Worm (Caenorhabditis elegans) whole organism, L4 larva: ENCODE measurements around the gene sre-50.
A peak's percentile ranks its signal among the peaks of the same experiment; 100 is the strongest.

Experiments used
- F10B5.3 ChIP-seq: sonication (generic microtip); optimal IDR thresholded peaks from 2 replicates; lab custom pipeline; 2016; ENCODE audit warnings: mild to moderate bottlenecking, missing genetic modification characterization, missing compliant biosample characterization
- F26F4.8 ChIP-seq: fragments of 200-800 bp; sonication (Bioruptor generic); conservative IDR thresholded peaks from 2 replicates; pipeline ENCODE4 v1.3.6; 2022; ENCODE audit warnings: missing genetic modification characterization, missing compliant biosample characterization
- R02D3.7 ChIP-seq: fragments of 150-350 bp; sonication (generic microtip); optimal IDR thresholded peaks from 3 replicates; lab custom pipeline; 2014; ENCODE audit warnings: missing biosample characterization, missing genetic modification characterization
- T20F7.1 ChIP-seq: fragments of 200-800 bp; sonication (Bioruptor generic); optimal IDR thresholded peaks from 2 replicates; lab custom pipeline; 2018; ENCODE audit warnings: mild to moderate bottlenecking, missing genetic modification characterization, missing compliant biosample characterization
- T26A8.4 ChIP-seq: fragments of 200-800 bp; sonication (Bioruptor generic); IDR thresholded peaks from 2 replicates; pipeline ENCODE4 v1.3.6; 2022; ENCODE audit warnings: missing genetic modification characterization, missing compliant biosample characterization
- ZK546.5 ChIP-seq, 2 experiments: sonication (generic microtip); optimal IDR thresholded peaks; 2 replicates each; lab custom pipeline; 2017; ENCODE audit warnings: missing biosample characterization in 2 of 2, missing genetic modification characterization in 2 of 2
- aha-1 ChIP-seq: fragments of 150-350 bp; peaks from one replicate; lab custom pipeline; 2014; ENCODE audit warnings: missing biosample characterization, missing genetic modification characterization
- arid-1 ChIP-seq: fragments of 200-800 bp; sonication (Bioruptor generic); conservative IDR thresholded peaks from 2 replicates; pipeline ENCODE4 v1.3.6; 2022; ENCODE audit warnings: missing genetic modification reagents, missing genetic modification characterization, missing compliant biosample characterization
- ceh-28 ChIP-seq: fragments of 150-350 bp; optimal IDR thresholded peaks from 2 replicates; lab custom pipeline; 2014; ENCODE audit warnings: missing biosample characterization, missing genetic modification reagents, missing genetic modification characterization
- ceh-44 ChIP-seq: fragments of 200-800 bp; sonication (Bioruptor generic); IDR thresholded peaks from 2 replicates; pipeline ENCODE4 v1.3.6; 2022; ENCODE audit warnings: missing genetic modification reagents, missing genetic modification characterization, missing compliant biosample characterization
- ceh-82 ChIP-seq: sonication (generic microtip); optimal IDR thresholded peaks from 2 replicates; lab custom pipeline; 2017; ENCODE audit warnings: missing biosample characterization, missing genetic modification characterization
- cey-2 ChIP-seq: sonication (generic microtip); optimal IDR thresholded peaks from 3 replicates; lab custom pipeline; 2017; ENCODE audit warnings: missing genetic modification characterization, mild to moderate bottlenecking, missing compliant biosample characterization, antibody characterized with exemption, borderline replicate concordance; ENCODE audit not compliant: insufficient read depth
- daf-12 ChIP-seq: fragments of 150-350 bp; optimal IDR thresholded peaks from 2 replicates; lab custom pipeline; 2014; ENCODE audit warnings: missing biosample characterization, missing genetic modification reagents, missing genetic modification characterization
- daf-16 ChIP-seq, 3 experiments: sonication (generic microtip); optimal IDR thresholded peaks; 2 replicates each; lab custom pipeline; 2016 to 2017; ENCODE audit warnings: missing genetic modification characterization in 3 of 3, missing genetic modification reagents in 3 of 3, mild to moderate bottlenecking in 2 of 3, missing compliant biosample characterization in 2 of 3, missing biosample characterization in 1 of 3, moderate library complexity in 1 of 3
- dmd-8 ChIP-seq: fragments of 200-800 bp; sonication (Bioruptor generic); IDR thresholded peaks from 2 replicates; pipeline ENCODE4 v1.3.6; 2022; ENCODE audit warnings: missing genetic modification characterization, missing compliant biosample characterization
- dve-1 ChIP-seq: sonication (generic microtip); optimal IDR thresholded peaks from 2 replicates; lab custom pipeline; 2017; ENCODE audit warnings: antibody characterized with exemption, mild to moderate bottlenecking, missing genetic modification characterization, missing compliant biosample characterization; ENCODE audit not compliant: insufficient read depth
- gei-8 ChIP-seq: fragments of 200-800 bp; sonication (Bioruptor generic); optimal IDR thresholded peaks from 2 replicates; lab custom pipeline; 2018; ENCODE audit warnings: mild to moderate bottlenecking, missing genetic modification characterization, missing compliant biosample characterization
- hif-1 ChIP-seq, 2 experiments: sonication (generic microtip); optimal IDR thresholded peaks; 2 replicates each; lab custom pipeline; 2016 to 2017; ENCODE audit warnings: missing compliant biosample characterization in 2 of 2, missing genetic modification characterization in 2 of 2, missing genetic modification reagents in 2 of 2, missing genotype in 2 of 2, mild to moderate bottlenecking in 1 of 2
- hlh-11 ChIP-seq: fragments of 200-800 bp; sonication (Bioruptor generic); optimal IDR thresholded peaks from 2 replicates; lab custom pipeline; 2018; ENCODE audit warnings: mild to moderate bottlenecking, missing genetic modification characterization, missing compliant biosample characterization
- hlh-30 ChIP-seq: sonication (generic microtip); optimal IDR thresholded peaks from 2 replicates; lab custom pipeline; 2017; ENCODE audit warnings: antibody characterized with exemption, mild to moderate bottlenecking, missing genetic modification characterization, missing compliant biosample characterization; ENCODE audit not compliant: insufficient read depth
- jun-1 ChIP-seq: fragments of 150-350 bp; optimal IDR thresholded peaks from 2 replicates; lab custom pipeline; 2014; ENCODE audit warnings: missing biosample characterization, missing genetic modification reagents, missing genetic modification characterization
- lin-13 ChIP-seq: fragments of 150-350 bp; optimal IDR thresholded peaks from 2 replicates; lab custom pipeline; 2014; ENCODE audit warnings: missing biosample characterization, missing genetic modification reagents, missing genetic modification characterization
- lin-29 ChIP-seq: fragments of 200-800 bp; sonication (Bioruptor generic); IDR thresholded peaks from 2 replicates; pipeline ENCODE4 v1.3.6; 2022; ENCODE audit warnings: missing genetic modification reagents, missing genetic modification characterization, missing compliant biosample characterization
- lin-39 ChIP-seq: fragments of 150-350 bp; optimal IDR thresholded peaks from 2 replicates; lab custom pipeline; 2014; ENCODE audit warnings: missing biosample characterization, missing genetic modification reagents, missing genetic modification characterization
- lir-3 ChIP-seq: sonication (generic microtip); optimal IDR thresholded peaks from 2 replicates; lab custom pipeline; 2016; ENCODE audit warnings: mild to moderate bottlenecking, missing genetic modification characterization, missing compliant biosample characterization
- madf-9 ChIP-seq: fragments of 200-800 bp; sonication (Bioruptor generic); conservative IDR thresholded peaks from 2 replicates; pipeline ENCODE4 v1.3.6; 2022; ENCODE audit warnings: missing genetic modification reagents, missing genetic modification characterization, missing compliant biosample characterization
- mes-2 ChIP-seq: sonication (generic microtip); optimal IDR thresholded peaks from 2 replicates; lab custom pipeline; 2016; ENCODE audit warnings: missing genotype, mild to moderate bottlenecking, missing genetic modification characterization, missing compliant biosample characterization; ENCODE audit not compliant: poor library complexity, severe bottlenecking
- mxl-3 ChIP-seq: fragments of 200-800 bp; sonication (Bioruptor generic); optimal IDR thresholded peaks from 2 replicates; lab custom pipeline; 2018; ENCODE audit warnings: mild to moderate bottlenecking, missing genetic modification characterization, missing compliant biosample characterization
- nhr-10 ChIP-seq: fragments of 150-350 bp; optimal IDR thresholded peaks from 2 replicates; lab custom pipeline; 2014; ENCODE audit warnings: missing biosample characterization, missing genetic modification characterization
- nhr-11 ChIP-seq: fragments of 150-350 bp; optimal IDR thresholded peaks from 2 replicates; lab custom pipeline; 2014; ENCODE audit warnings: missing biosample characterization, missing genetic modification characterization
- nhr-111 ChIP-seq: fragments of 200-800 bp; sonication (Bioruptor generic); optimal IDR thresholded peaks from 2 replicates; lab custom pipeline; 2018; ENCODE audit warnings: mild to moderate bottlenecking, missing genetic modification characterization, missing compliant biosample characterization
- nhr-28 ChIP-seq: fragments of 150-350 bp; optimal IDR thresholded peaks from 2 replicates; lab custom pipeline; 2014; ENCODE audit warnings: missing biosample characterization, missing genetic modification characterization
- nhr-48 ChIP-seq: sonication (generic microtip); optimal IDR thresholded peaks from 2 replicates; lab custom pipeline; 2016; ENCODE audit warnings: mild to moderate bottlenecking, missing genetic modification characterization, missing compliant biosample characterization
- nhr-76 ChIP-seq: fragments of 150-350 bp; optimal IDR thresholded peaks from 2 replicates; lab custom pipeline; 2014; ENCODE audit warnings: missing biosample characterization, missing genetic modification characterization
- php-3 ChIP-seq: fragments of 200-800 bp; sonication (Bioruptor generic); IDR thresholded peaks from 2 replicates; pipeline ENCODE4 v1.3.6; 2022; ENCODE audit warnings: missing genetic modification reagents, missing genetic modification characterization, missing compliant biosample characterization
- pqm-1 ChIP-seq: sonication (generic microtip); optimal IDR thresholded peaks from 2 replicates; lab custom pipeline; 2017; ENCODE audit warnings: missing biosample characterization, missing genetic modification characterization
- tra-1 ChIP-seq: fragments of 200-800 bp; sonication (Bioruptor generic); IDR thresholded peaks from 2 replicates; pipeline ENCODE4 v1.3.6; 2022; ENCODE audit warnings: missing genetic modification reagents, missing genetic modification characterization, missing compliant biosample characterization
- unc-62 ChIP-seq, 3 experiments: fragments of 150-350 bp in 1 of 3; sonication (generic microtip); optimal IDR thresholded peaks in 2 of 3; peaks in 1 of 3; 1 replicate in 1 of 3; 2 replicates in 2 of 3; lab custom pipeline; 2014 to 2017; ENCODE audit warnings: missing biosample characterization in 3 of 3, missing genetic modification characterization in 3 of 3, missing genetic modification reagents in 3 of 3, missing genotype in 1 of 3

sre-50 gene

ce11 chrII:12346289-12346989 is 43.1 kb downstream of the sre-50 start:
- no peak for TF ChIP-seq cey-2 (tag; lab: Kevin White, UChicago)
- TF ChIP-seq pqm-1 (tag; lab: Kevin White, UChicago) = no peak
- no peak for TF ChIP-seq tra-1 (GFP tag; lab: Robert Waterston, UW)
- TF ChIP-seq dmd-8 (GFP tag; lab: Robert Waterston, UW) = no peak
- no peak for TF ChIP-seq arid-1 (GFP tag; lab: Robert Waterston, UW)
- peak in 1 of 2 experiments; percentile 80 for TF ChIP-seq unc-62 (GFP tag; optimal IDR thresholded peaks at IDR 0.05 in 1 of 2; lab: Kevin White, UChicago)
- no peak for TF ChIP-seq unc-62 (tag; optimal IDR thresholded peaks at IDR 0.05; lab: Kevin White, UChicago)
- 0 out of 2 replicates have a peak, but pooled peaks have one; percentile 12 for TF ChIP-seq php-3 (GFP tag; lab: Robert Waterston, UW)
- no peak for TF ChIP-seq ZK546.5 (tag; optimal IDR thresholded peaks at IDR 0.05; lab: Kevin White, UChicago)
- TF ChIP-seq ceh-44 (GFP tag; lab: Robert Waterston, UW) = peak; percentile 33; the same call in 1 of the 2 replicates
- peak; percentile 26 for TF ChIP-seq mes-2 (tag; lab: Kevin White, UChicago)
- no peak for TF ChIP-seq nhr-76 (tag; lab: Kevin White, UChicago)
- no peak for TF ChIP-seq hlh-11 (tag; lab: Kevin White, UChicago)
- TF ChIP-seq nhr-11 = no peak
- TF ChIP-seq F10B5.3 (tag; lab: Kevin White, UChicago) = no peak
- no peak for TF ChIP-seq nhr-111 (GFP tag; lab: Kevin White, UChicago)
- TF ChIP-seq aha-1 = no peak
- TF ChIP-seq ceh-28 (tag; lab: Kevin White, UChicago) = no peak
- no peak for TF ChIP-seq mxl-3 (GFP tag; lab: Kevin White, UChicago)
- peak; percentile 38 for TF ChIP-seq lin-13 (GFP tag; lab: Kevin White, UChicago)
- TF ChIP-seq daf-12 (tag; lab: Kevin White, UChicago) = no peak
- TF ChIP-seq lin-39 (tag; lab: Kevin White, UChicago) = no peak
- TF ChIP-seq jun-1 (tag; lab: Kevin White, UChicago) = no peak
- no peak for TF ChIP-seq nhr-10 (tag; lab: Kevin White, UChicago)
- no peak for TF ChIP-seq madf-9 (GFP tag; lab: Robert Waterston, UW)
- TF ChIP-seq T20F7.1 (GFP tag; lab: Kevin White, UChicago) = no peak
- TF ChIP-seq lir-3 (tag; lab: Kevin White, UChicago) = no peak

ce11 chrII:12348957-12349356 is 45.6 kb downstream of the sre-50 start:
- TF ChIP-seq unc-62 (GFP tag; optimal IDR thresholded peaks at IDR 0.05 in 1 of 2; lab: Kevin White, UChicago) (peak in 1 of 2 experiments; percentile 38), unc-62 (tag; optimal IDR thresholded peaks at IDR 0.05; lab: Kevin White, UChicago) (no peak), hif-1 (tag; optimal IDR thresholded peaks at IDR 0.05; lab: Kevin White, UChicago) (no peak), ceh-82 (tag; lab: Kevin White, UChicago) (no peak)

- TF ChIP-seq nhr-28 (tag; lab: Kevin White, UChicago) (peak; percentile 32), T26A8.4 (GFP tag; lab: Robert Waterston, UW) (0 out of 2 replicates have a peak, but pooled peaks have one; percentile 46), nhr-48 (no peak), gei-8 (GFP tag; lab: Kevin White, UChicago) (no peak), F26F4.8 (no peak), R02D3.7 (no peak), daf-16 (GFP tag; optimal IDR thresholded peaks at IDR 0.05; lab: Kevin White, UChicago) (no peak), daf-16 (tag; optimal IDR thresholded peaks at IDR 0.05; lab: Kevin White, UChicago) (peak; percentile 19), lin-29 (GFP tag; lab: Robert Waterston, UW) (no peak), hlh-30 (peak; percentile 35), hlh-11 (tag; lab: Kevin White, UChicago) (peak; percentile 7), dve-1 (tag; lab: Kevin White, UChicago) (peak; percentile 53)
Measured at ce11 chrII:12349866-12350265, 46.5 kb downstream of the sre-50 start.
